Worm (Caenorhabditis elegans) whole organism, L4/young adult: ENCODE results near the gene cpn-2.
"Not testable (repeated sequence)": the region's sequence is repeated elsewhere in the genome, so short reads cannot be mapped to it uniquely, and the experiment has no call there.

Source experiments
- W03F9.2 ChIP-seq: fragments of 150-350 bp; optimal IDR thresholded peaks from 2 replicates; lab custom pipeline; 2014; ENCODE audit warnings: missing biosample characterization, missing genetic modification characterization
- dao-5 ChIP-seq: sonication (generic microtip); optimal IDR thresholded peaks from 2 replicates; lab custom pipeline; 2016; ENCODE audit warnings: missing genotype, missing genetic modification characterization, moderate library complexity, missing compliant biosample characterization
- him-1 ChIP-seq: sonication (generic microtip); optimal IDR thresholded peaks from 2 replicates; lab custom pipeline; 2016; ENCODE audit warnings: missing genotype, missing genetic modification reagents, missing genetic modification characterization, missing compliant biosample characterization

DNA sequence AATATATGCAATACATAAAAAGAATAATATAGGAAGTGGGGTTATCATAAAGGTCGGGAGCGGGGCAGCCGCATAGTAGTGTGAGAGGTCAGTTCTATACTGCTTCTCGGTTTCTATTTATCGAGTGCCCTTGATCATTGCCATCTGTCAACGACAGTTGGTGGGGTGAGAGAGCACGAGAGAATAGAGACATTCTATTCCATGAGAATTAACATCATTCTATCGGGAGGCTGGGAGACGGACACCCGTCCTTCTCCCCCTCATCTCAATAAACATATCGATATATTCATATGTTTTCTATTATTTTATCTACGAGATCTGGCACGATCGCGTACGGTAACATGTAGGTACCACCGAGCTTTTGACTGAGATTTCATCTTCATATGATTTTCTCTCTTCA lies 25.5 kb upstream of the cpn-2 start, which contains the start of gene mps-2:
- TF ChIP-seq dao-5 (tag; lab: Kevin White, UChicago); him-1 (tag; lab: Kevin White, UChicago); W03F9.2: not testable (repeated sequence)
